Worm (Caenorhabditis elegans) whole organism, L4 larva: ENCODE results near the gene ins-35.

Source experiments
- F26F4.8 ChIP-seq: fragments of 200-800 bp; sonication (Bioruptor generic); conservative IDR thresholded peaks from 2 replicates; pipeline ENCODE4 v1.3.6; 2022; ENCODE audit warnings: missing genetic modification characterization, missing compliant biosample characterization
- F37D6.2 ChIP-seq: sonication (generic microtip); optimal IDR thresholded peaks from 2 replicates; lab custom pipeline; 2016; ENCODE audit warnings: mild to moderate bottlenecking, missing genetic modification characterization, missing compliant biosample characterization
- F44E2.7 ChIP-seq: fragments of 200-800 bp; sonication (Bioruptor generic); IDR thresholded peaks from 2 replicates; pipeline ENCODE4 v2.1.2; 2022; ENCODE audit warnings: missing genetic modification characterization, missing compliant biosample characterization
- F49E8.2 ChIP-seq: sonication (generic microtip); optimal IDR thresholded peaks from 2 replicates; lab custom pipeline; 2016; ENCODE audit warnings: missing compliant biosample characterization, mild to moderate bottlenecking, missing genetic modification characterization, borderline replicate concordance
- R02D3.7 ChIP-seq: fragments of 150-350 bp; sonication (generic microtip); optimal IDR thresholded peaks from 3 replicates; lab custom pipeline; 2014; ENCODE audit warnings: missing biosample characterization, missing genetic modification characterization
- Y48G9A.11 ChIP-seq: fragments of 200-800 bp; sonication (Bioruptor generic); IDR thresholded peaks from 2 replicates; pipeline ENCODE4 v1.3.6; 2022; ENCODE audit warnings: missing genetic modification reagents, missing genetic modification characterization, missing compliant biosample characterization
- Y5F2A.4 ChIP-seq: fragments of 200-800 bp; sonication (Bioruptor generic); optimal IDR thresholded peaks from 2 replicates; lab custom pipeline; 2018; ENCODE audit warnings: mild to moderate bottlenecking, missing genetic modification characterization, missing compliant biosample characterization
- ZK337.2 ChIP-seq: fragments of 200-800 bp; sonication (Bioruptor generic); IDR thresholded peaks from 2 replicates; pipeline ENCODE4 v1.3.6; 2022; ENCODE audit warnings: missing genetic modification reagents, missing genetic modification characterization, missing compliant biosample characterization
- aly-2 ChIP-seq: sonication (generic microtip); optimal IDR thresholded peaks from 2 replicates; lab custom pipeline; 2018; ENCODE audit warnings: missing biosample characterization, missing genetic modification characterization
- ama-1 ChIP-seq: fragments of 150-350 bp; optimal IDR thresholded peaks from 2 replicates; lab custom pipeline; 2014; ENCODE audit warnings: inconsistent platforms, mixed read lengths
- ceh-28 ChIP-seq: fragments of 150-350 bp; optimal IDR thresholded peaks from 2 replicates; lab custom pipeline; 2014; ENCODE audit warnings: missing biosample characterization, missing genetic modification reagents, missing genetic modification characterization
- ceh-82 ChIP-seq: sonication (generic microtip); optimal IDR thresholded peaks from 2 replicates; lab custom pipeline; 2017; ENCODE audit warnings: missing biosample characterization, missing genetic modification characterization
- ces-1 ChIP-seq: fragments of 150-350 bp; sonication (generic microtip); optimal IDR thresholded peaks from 4 replicates; lab custom pipeline; 2014; ENCODE audit warnings: missing biosample characterization, missing genetic modification reagents, missing genetic modification characterization
- daf-19 ChIP-seq: fragments of 200-800 bp; sonication (Bioruptor generic); conservative IDR thresholded peaks from 2 replicates; pipeline ENCODE4 v1.3.6; 2022; ENCODE audit warnings: missing genetic modification characterization, missing compliant biosample characterization
- daf-8 ChIP-seq: fragments of 200-800 bp; sonication (Bioruptor generic); IDR thresholded peaks from 2 replicates; pipeline ENCODE4 v1.3.6; 2022; ENCODE audit warnings: missing genetic modification characterization, missing compliant biosample characterization
- dmd-6 ChIP-seq: fragments of 200-800 bp; sonication (Bioruptor generic); IDR thresholded peaks from 2 replicates; pipeline ENCODE4 v1.3.6; 2022; ENCODE audit warnings: missing genetic modification reagents, missing genetic modification characterization, missing compliant biosample characterization
- dmd-9 ChIP-seq: fragments of 200-800 bp; sonication (Bioruptor generic); IDR thresholded peaks from 2 replicates; pipeline ENCODE4 v1.3.6; 2022; ENCODE audit warnings: missing genetic modification reagents, missing genetic modification characterization, missing compliant biosample characterization
- dpl-1 ChIP-seq: fragments of 150-350 bp; optimal IDR thresholded peaks from 2 replicates; lab custom pipeline; 2014; ENCODE audit warnings: missing biosample characterization, missing genetic modification reagents, missing genetic modification characterization
- dve-1 ChIP-seq: sonication (generic microtip); optimal IDR thresholded peaks from 2 replicates; lab custom pipeline; 2017; ENCODE audit warnings: antibody characterized with exemption, mild to moderate bottlenecking, missing genetic modification characterization, missing compliant biosample characterization; ENCODE audit not compliant: insufficient read depth
- egl-43 ChIP-seq: fragments of 200-800 bp; sonication (Bioruptor generic); IDR thresholded peaks from 2 replicates; pipeline ENCODE4 v1.3.6; 2022; ENCODE audit warnings: missing genetic modification reagents, missing genetic modification characterization, missing compliant biosample characterization
- fkh-10 ChIP-seq: fragments of 150-350 bp; optimal IDR thresholded peaks from 2 replicates; lab custom pipeline; 2014; ENCODE audit warnings: missing biosample characterization, missing genetic modification reagents, missing genetic modification characterization
- gei-8 ChIP-seq: fragments of 200-800 bp; sonication (Bioruptor generic); optimal IDR thresholded peaks from 2 replicates; lab custom pipeline; 2018; ENCODE audit warnings: mild to moderate bottlenecking, missing genetic modification characterization, missing compliant biosample characterization
- hif-1 ChIP-seq, 2 experiments: sonication (generic microtip); optimal IDR thresholded peaks; 2 replicates each; lab custom pipeline; 2016 to 2017; ENCODE audit warnings: missing compliant biosample characterization in 2 of 2, missing genetic modification characterization in 2 of 2, missing genetic modification reagents in 2 of 2, missing genotype in 2 of 2, mild to moderate bottlenecking in 1 of 2
- hlh-11 ChIP-seq: fragments of 200-800 bp; sonication (Bioruptor generic); optimal IDR thresholded peaks from 2 replicates; lab custom pipeline; 2018; ENCODE audit warnings: mild to moderate bottlenecking, missing genetic modification characterization, missing compliant biosample characterization
- hlh-30 ChIP-seq: sonication (generic microtip); optimal IDR thresholded peaks from 2 replicates; lab custom pipeline; 2017; ENCODE audit warnings: antibody characterized with exemption, mild to moderate bottlenecking, missing genetic modification characterization, missing compliant biosample characterization; ENCODE audit not compliant: insufficient read depth
- lim-7 ChIP-seq: fragments of 200-800 bp; sonication (Bioruptor generic); IDR thresholded peaks from 2 replicates; pipeline ENCODE4 v1.3.6; 2022; ENCODE audit warnings: missing genetic modification characterization, missing compliant biosample characterization
- lin-1 ChIP-seq: fragments of 200-800 bp; sonication (Bioruptor generic); IDR thresholded peaks from 2 replicates; pipeline ENCODE4 v1.3.6; 2022; ENCODE audit warnings: missing genetic modification reagents, missing genetic modification characterization, missing compliant biosample characterization
- lin-15B ChIP-seq: fragments of 150-350 bp; sonication (generic microtip); optimal IDR thresholded peaks from 3 replicates; lab custom pipeline; 2014; ENCODE audit warnings: missing biosample characterization, missing genetic modification characterization
- lin-39 ChIP-seq: fragments of 150-350 bp; optimal IDR thresholded peaks from 2 replicates; lab custom pipeline; 2014; ENCODE audit warnings: missing biosample characterization, missing genetic modification reagents, missing genetic modification characterization
- lir-3 ChIP-seq: sonication (generic microtip); optimal IDR thresholded peaks from 2 replicates; lab custom pipeline; 2016; ENCODE audit warnings: mild to moderate bottlenecking, missing genetic modification characterization, missing compliant biosample characterization
- madf-9 ChIP-seq: fragments of 200-800 bp; sonication (Bioruptor generic); conservative IDR thresholded peaks from 2 replicates; pipeline ENCODE4 v1.3.6; 2022; ENCODE audit warnings: missing genetic modification reagents, missing genetic modification characterization, missing compliant biosample characterization
- mes-2 ChIP-seq: sonication (generic microtip); optimal IDR thresholded peaks from 2 replicates; lab custom pipeline; 2016; ENCODE audit warnings: missing genotype, mild to moderate bottlenecking, missing genetic modification characterization, missing compliant biosample characterization; ENCODE audit not compliant: poor library complexity, severe bottlenecking
- mxl-2 ChIP-seq: fragments of 200-800 bp; sonication (Bioruptor generic); conservative IDR thresholded peaks from 2 replicates; pipeline ENCODE4 v1.3.6; 2022; ENCODE audit warnings: missing genetic modification reagents, missing genetic modification characterization, missing compliant biosample characterization
- mxl-3 ChIP-seq: fragments of 200-800 bp; sonication (Bioruptor generic); optimal IDR thresholded peaks from 2 replicates; lab custom pipeline; 2018; ENCODE audit warnings: mild to moderate bottlenecking, missing genetic modification characterization, missing compliant biosample characterization
- nhr-25 ChIP-seq: sonication (generic microtip); optimal IDR thresholded peaks from 2 replicates; lab custom pipeline; 2017; ENCODE audit warnings: missing genetic modification characterization, mild to moderate bottlenecking, missing compliant biosample characterization, antibody characterized with exemption, moderate library complexity, borderline replicate concordance; ENCODE audit not compliant: insufficient read depth
- nhr-41 ChIP-seq: fragments of 200-800 bp; sonication (Bioruptor generic); IDR thresholded peaks from 2 replicates; pipeline ENCODE4 v1.3.6; 2022; ENCODE audit warnings: missing genetic modification reagents, missing genetic modification characterization, missing compliant biosample characterization
- nhr-42 ChIP-seq: fragments of 200-800 bp; sonication (Bioruptor generic); IDR thresholded peaks from 2 replicates; pipeline ENCODE4 v1.3.6; 2022; ENCODE audit warnings: missing genetic modification characterization, missing compliant biosample characterization
- nhr-48 ChIP-seq: sonication (generic microtip); optimal IDR thresholded peaks from 2 replicates; lab custom pipeline; 2016; ENCODE audit warnings: mild to moderate bottlenecking, missing genetic modification characterization, missing compliant biosample characterization
- nhr-6 ChIP-seq: fragments of 150-350 bp; optimal IDR thresholded peaks from 2 replicates; lab custom pipeline; 2014; ENCODE audit warnings: missing biosample characterization, missing genetic modification characterization
- nhr-76 ChIP-seq: fragments of 150-350 bp; optimal IDR thresholded peaks from 2 replicates; lab custom pipeline; 2014; ENCODE audit warnings: missing biosample characterization, missing genetic modification characterization
- saeg-2 ChIP-seq: fragments of 200-800 bp; sonication (Bioruptor generic); IDR thresholded peaks from 2 replicates; pipeline ENCODE4 v1.3.6; 2022; ENCODE audit warnings: missing genetic modification reagents, missing genetic modification characterization, missing compliant biosample characterization
- spr-1 ChIP-seq: sonication (generic microtip); optimal IDR thresholded peaks from 2 replicates; lab custom pipeline; 2016; ENCODE audit warnings: mild to moderate bottlenecking, missing genetic modification characterization, missing compliant biosample characterization
- tag-97 ChIP-seq: fragments of 200-800 bp; sonication (Bioruptor generic); IDR thresholded peaks from 2 replicates; pipeline ENCODE4 v1.3.6; 2022; ENCODE audit warnings: missing genetic modification characterization, missing compliant biosample characterization
- tra-1 ChIP-seq: fragments of 200-800 bp; sonication (Bioruptor generic); IDR thresholded peaks from 2 replicates; pipeline ENCODE4 v1.3.6; 2022; ENCODE audit warnings: missing genetic modification reagents, missing genetic modification characterization, missing compliant biosample characterization
- unc-39 ChIP-seq: sonication (generic microtip); optimal IDR thresholded peaks from 2 replicates; lab custom pipeline; 2017; ENCODE audit warnings: missing biosample characterization, missing genetic modification characterization
- unc-62 ChIP-seq, 3 experiments: fragments of 150-350 bp in 1 of 3; sonication (generic microtip); optimal IDR thresholded peaks in 2 of 3; peaks in 1 of 3; 1 replicate in 1 of 3; 2 replicates in 2 of 3; lab custom pipeline; 2014 to 2017; ENCODE audit warnings: missing biosample characterization in 3 of 3, missing genetic modification characterization in 3 of 3, missing genetic modification reagents in 3 of 3, missing genotype in 1 of 3
- zfp-2 ChIP-seq: sonication (generic microtip); optimal IDR thresholded peaks from 2 replicates; lab custom pipeline; 2016; ENCODE audit warnings: mild to moderate bottlenecking, missing genetic modification characterization, missing compliant biosample characterization
- zip-2 ChIP-seq: fragments of 150-350 bp; optimal IDR thresholded peaks from 2 replicates; lab custom pipeline; 2014; ENCODE audit warnings: missing biosample characterization, missing genetic modification characterization
- ztf-11 ChIP-seq: fragments of 150-350 bp; optimal IDR thresholded peaks from 2 replicates; lab custom pipeline; 2014; ENCODE audit warnings: missing biosample characterization, missing genetic modification characterization

The ins-35 gene

ce11 chrV:20417809-20418208, 42.5 kb downstream of the ins-35 start (continued):
- TF ChIP-seq mes-2 (tag; lab: Kevin White, UChicago) (peak; percentile 0), hlh-11 (peak; percentile 88), hlh-30 (tag; lab: Kevin White, UChicago) (peak; percentile 98)

- TF ChIP-seq dmd-6 (GFP tag; lab: Robert Waterston, UW) (peak; percentile 91), lir-3 (no peak), unc-39 (no peak), daf-19 (GFP tag; lab: Robert Waterston, UW) (no peak), Y48G9A.11 (GFP tag; lab: Robert Waterston, UW) (no peak), zfp-2 (no peak), mxl-2 (GFP tag; lab: Robert Waterston, UW) (no peak; the same call in 1 of the 2 replicates), nhr-42 (GFP tag; lab: Robert Waterston, UW) (no peak), gei-8 (GFP tag; lab: Kevin White, UChicago) (no peak), dmd-9 (GFP tag; lab: Robert Waterston, UW) (no peak), lin-39 (tag; lab: Kevin White, UChicago) (no peak), lim-7 (GFP tag; lab: Robert Waterston, UW) (no peak), ama-1 (lab: Kevin White, UChicago) (no peak), tra-1 (GFP tag; lab: Robert Waterston, UW) (peak; percentile 56; the same call in 1 of the 2 replicates), ZK337.2 (GFP tag; lab: Robert Waterston, UW) (no peak), madf-9 (GFP tag; lab: Robert Waterston, UW) (no peak), lin-1 (GFP tag; lab: Robert Waterston, UW) (0 out of 2 replicates have a peak, but pooled peaks have one; percentile 14), unc-62 (GFP tag; optimal IDR thresholded peaks at IDR 0.05 in 1 of 2; lab: Kevin White, UChicago) (peak in 1 of 2 experiments; percentile 99), unc-62 (tag; optimal IDR thresholded peaks at IDR 0.05; lab: Kevin White, UChicago) (no peak), R02D3.7 (tag; lab: Kevin White, UChicago) (no peak), F49E8.2 (tag; lab: Kevin White, UChicago) (no peak), ztf-11 (tag; lab: Kevin White, UChicago) (no peak), Y5F2A.4 (no peak), ceh-82 (no peak), lin-15B (tag; lab: Kevin White, UChicago) (no peak), tag-97 (GFP tag; lab: Robert Waterston, UW) (no peak), aly-2 (tag; lab: Kevin White, UChicago) (no peak), F37D6.2 (tag; lab: Kevin White, UChicago) (no peak), ceh-28 (tag; lab: Kevin White, UChicago) (no peak), hif-1 (tag; optimal IDR thresholded peaks at IDR 0.05; lab: Kevin White, UChicago) (peak in 1 of 2 experiments; percentile 72), F26F4.8 (GFP tag; lab: Robert Waterston, UW) (no peak), daf-8 (GFP tag; lab: Robert Waterston, UW) (no peak), fkh-10 (no peak), nhr-48 (tag; lab: Kevin White, UChicago) (peak; percentile 75), nhr-25 (tag; lab: Kevin White, UChicago) (no peak), F44E2.7 (GFP tag; lab: Robert Waterston, UW) (0 out of 2 replicates have a peak, but pooled peaks have one; percentile 3), spr-1 (tag; lab: Kevin White, UChicago) (no peak), dve-1 (tag; lab: Kevin White, UChicago) (peak; percentile 84), ces-1 (no peak), egl-43 (GFP tag; lab: Robert Waterston, UW) (no peak), nhr-41 (GFP tag; lab: Robert Waterston, UW) (0 out of 2 replicates have a peak, but pooled peaks have one; percentile 43), saeg-2 (GFP tag; lab: Robert Waterston, UW) (0 out of 2 replicates have a peak, but pooled peaks have one; percentile 27), zip-2 (no peak), nhr-6 (tag; lab: Kevin White, UChicago) (peak; percentile 81), nhr-76 (tag; lab: Kevin White, UChicago) (no peak), dpl-1 (GFP tag; lab: Kevin White, UChicago) (no peak), mxl-3 (GFP tag; lab: Kevin White, UChicago) (peak; percentile 80)
These were observed 43.4 kb downstream of the ins-35 start for ce11 chrV:20418768-20419167.
